Worm (Caenorhabditis elegans): Measurements from ENCODE around the gene F26H11.8.

DNA sequence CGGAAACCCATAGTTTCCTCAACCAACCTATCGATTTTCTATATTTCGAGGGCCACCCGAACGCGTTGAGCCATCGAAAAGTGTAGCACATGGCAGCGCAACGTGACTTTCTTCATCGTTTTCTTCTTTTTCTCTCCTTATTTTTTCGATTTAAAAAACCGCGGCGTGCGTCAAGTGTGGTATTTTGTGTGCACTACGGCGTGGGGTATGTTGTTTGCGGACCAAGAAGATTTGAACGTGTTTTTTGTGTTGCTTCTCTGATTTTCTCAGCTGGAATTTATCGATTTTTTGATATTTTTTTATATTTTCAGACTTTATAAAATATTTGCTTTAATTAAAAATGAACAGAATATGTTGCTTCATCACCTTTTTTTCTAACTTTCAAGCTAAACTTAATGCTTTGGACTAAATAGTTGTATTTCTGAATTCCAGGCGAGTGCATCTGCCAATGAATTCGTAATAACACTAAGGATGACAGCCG is 30.3 kb upstream of the F26H11.8 start, which contains the start of the genes agl-1 and pfs-2:
- TF ChIP-seq him-1 (tag; optimal IDR thresholded peaks at IDR 0.05): no peak
- no peak for TF ChIP-seq dao-5 (tag; optimal IDR thresholded peaks at IDR 0.05)
